Fruit fly (Drosophila melanogaster): Measurements from ENCODE around the gene Bmcp.

Gene Bmcp

DNA sequence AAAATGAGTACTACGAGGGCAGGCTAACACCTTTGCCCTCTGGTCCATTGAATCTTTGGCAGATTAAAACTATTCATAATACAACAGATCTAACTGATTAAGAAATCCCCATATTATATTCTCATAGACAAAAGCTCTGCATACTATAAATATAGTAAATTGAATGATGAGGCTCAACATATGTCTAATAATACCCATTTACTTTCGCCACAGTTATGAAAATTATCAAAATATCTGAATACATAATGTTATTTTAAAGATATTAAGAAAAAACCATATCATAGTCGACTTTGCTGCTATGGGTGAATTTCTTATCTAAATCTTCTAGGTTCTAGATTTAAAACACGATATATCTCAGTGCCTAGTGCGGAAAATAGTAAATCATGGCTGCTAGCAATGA, 11.1 kb downstream of the Bmcp start, which contains the start of gene CG32087:
CG32087 (plus strand) TSS at position 301 of the 400 bp plus-strand sequence.
- no peak for TF ChIP-seq CTCF (optimal IDR thresholded peaks at IDR 0.05)
- TF ChIP-seq CG8478 (optimal IDR thresholded peaks at IDR 0.05), result no peak

DNA sequence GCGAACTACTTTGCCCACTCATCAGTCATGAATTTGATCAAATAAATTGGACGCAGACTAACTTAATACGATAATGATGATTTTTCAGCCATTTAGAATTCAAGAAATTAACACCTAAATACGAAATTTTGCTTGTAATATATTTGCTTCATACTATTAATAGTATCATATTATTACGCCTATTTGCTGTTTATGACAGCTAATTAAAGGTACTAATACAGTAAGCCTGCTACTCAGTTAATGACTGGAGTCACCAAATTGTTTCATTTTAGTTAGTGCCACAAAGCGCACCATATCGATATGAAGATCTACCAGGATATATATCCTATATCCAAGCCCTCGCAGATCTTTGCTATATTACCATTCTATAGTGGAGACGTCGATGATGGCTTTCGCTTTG, 30.3 kb downstream of the Bmcp start, which contains the start of gene Gr68a:
Gr68a (plus strand) TSS at position 301 of the 400 bp plus-strand sequence.
- TF ChIP-seq CG8478 (optimal IDR thresholded peaks at IDR 0.05) (no peak), CTCF (optimal IDR thresholded peaks at IDR 0.05) (no peak)

DNA sequence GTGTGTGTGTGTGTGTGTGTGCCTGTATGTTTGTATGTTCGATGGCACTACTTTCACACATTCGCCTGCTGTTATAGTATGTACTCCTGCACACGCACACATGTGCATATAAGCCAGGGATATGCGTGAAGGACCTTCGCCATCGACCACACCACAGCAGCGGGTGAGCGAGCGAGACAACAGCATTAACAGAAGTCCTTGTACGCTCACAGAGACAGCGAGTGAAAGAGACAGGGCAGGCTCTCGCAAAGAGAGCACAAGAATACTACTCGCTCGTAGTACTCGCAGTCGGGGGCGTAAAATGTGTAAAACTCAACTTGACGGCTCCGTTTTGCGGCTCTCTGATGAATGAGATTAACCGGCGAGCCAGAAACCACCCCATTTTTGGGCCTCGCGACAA, 44.2 kb downstream of the Bmcp start:
- TF ChIP-seq CG8478 (optimal IDR thresholded peaks at IDR 0.05) (no peak), CTCF (optimal IDR thresholded peaks at IDR 0.05) (no peak)

- TF ChIP-seq CG8478 (optimal IDR thresholded peaks at IDR 0.05) (no peak), CTCF (optimal IDR thresholded peaks at IDR 0.05) (no peak)
These were observed 45.0 kb downstream of the Bmcp start, which contains the start of gene loaf for dm6 chr3L:11765695-11766232. Gene loaf, minus strand, starts transcription at chr3L:11766182.

DNA sequence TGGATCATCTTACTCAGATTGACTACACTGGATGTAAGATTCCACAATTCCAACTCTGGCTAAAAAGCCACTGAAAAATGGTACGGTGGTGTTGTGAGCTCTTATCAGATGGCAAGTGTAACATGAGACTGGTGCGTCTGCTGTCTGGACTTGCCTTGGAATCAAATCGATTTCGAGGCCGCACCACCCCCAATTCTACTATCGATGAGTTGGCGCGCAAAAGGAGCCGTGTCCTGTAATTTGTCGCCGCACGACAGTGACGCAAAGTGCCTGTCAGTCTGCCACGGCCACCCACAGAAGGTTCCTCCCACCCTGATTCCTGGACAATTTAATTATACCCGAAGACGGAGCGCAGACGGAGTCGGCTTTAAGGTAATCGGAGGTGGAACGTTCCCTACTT, 45.8 kb downstream of the Bmcp start:
- no peak for TF ChIP-seq CTCF (optimal IDR thresholded peaks at IDR 0.05)
- TF ChIP-seq CG8478 (optimal IDR thresholded peaks at IDR 0.05), result no peak

DNA sequence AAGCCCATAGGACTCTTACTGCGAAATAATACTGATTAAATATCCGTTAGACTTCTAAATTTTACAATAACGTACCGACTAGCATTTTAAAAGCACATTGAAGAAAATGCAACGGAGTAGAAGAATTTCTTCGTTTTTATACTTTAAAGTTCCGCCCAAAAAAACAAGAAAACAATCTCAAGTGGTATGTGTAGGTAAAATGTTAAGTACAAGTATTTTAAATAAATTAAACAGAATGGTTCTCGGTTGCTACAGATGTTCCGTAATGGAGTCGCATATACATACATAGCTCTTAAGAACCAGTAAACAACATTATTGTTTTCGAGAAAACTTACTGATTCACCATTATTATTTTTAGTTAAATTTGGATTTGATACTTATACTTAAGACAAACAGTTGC, 51.3 kb downstream of the Bmcp start, which contains the start of gene Muc68D:
Muc68D (minus strand) TSS at position 101 of the 400 bp plus-strand sequence.
- no peak for TF ChIP-seq CG8478 (optimal IDR thresholded peaks at IDR 0.05)
- no peak for TF ChIP-seq CTCF (optimal IDR thresholded peaks at IDR 0.05)

DNA sequence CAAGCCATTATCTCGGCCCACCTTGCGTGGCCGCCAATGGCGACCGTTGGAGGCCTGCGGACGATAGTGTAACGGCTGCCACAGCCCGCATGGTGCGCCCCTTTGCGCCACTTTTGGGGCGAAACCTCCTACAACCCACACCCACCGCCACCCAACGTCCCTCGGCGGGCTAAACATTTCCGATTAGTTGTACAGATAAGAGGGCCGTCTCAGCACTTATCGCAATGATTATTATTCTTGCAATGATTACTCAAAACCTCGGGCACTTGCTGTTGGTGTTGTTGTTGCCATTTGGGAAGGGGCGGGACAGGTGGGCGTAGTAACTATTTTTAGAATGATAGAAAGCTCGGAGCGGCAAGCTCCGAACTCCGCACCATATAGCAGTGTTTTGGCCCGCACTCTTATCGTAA, 51.9 kb downstream of the Bmcp start:
- TF ChIP-seq CG8478 (optimal IDR thresholded peaks at IDR 0.05) (no peak), CTCF (optimal IDR thresholded peaks at IDR 0.05) (no peak)

- no peak for TF ChIP-seq CG8478 (optimal IDR thresholded peaks at IDR 0.05)
- TF ChIP-seq CTCF (optimal IDR thresholded peaks at IDR 0.05), result no peak
These were observed 53.1 kb downstream of the Bmcp start for dm6 chr3L:11773796-11774195.

DNA sequence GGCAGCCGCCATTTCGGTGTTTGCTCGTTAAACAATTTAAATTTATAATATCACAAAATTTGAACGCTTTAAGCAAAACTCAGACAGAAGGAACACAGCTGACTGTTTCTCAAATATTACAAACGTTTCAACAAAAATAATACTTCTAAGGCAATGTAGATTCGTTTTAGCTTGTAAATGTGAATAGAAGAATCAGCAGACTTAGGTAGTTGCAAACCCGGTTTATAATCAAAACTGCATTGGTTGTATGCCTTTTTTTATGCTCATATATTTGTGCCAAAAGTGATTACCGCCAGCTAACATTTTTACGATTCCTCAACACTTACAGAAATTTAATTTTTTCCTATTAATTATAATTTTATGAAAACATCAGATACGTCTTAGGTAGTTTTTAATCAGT, 53.7 kb downstream of the Bmcp start, which contains the start of gene Tim13:
Tim13 (minus strand) TSS at position 101 of the 400 bp plus-strand sequence.
- TF ChIP-seq CG8478 (optimal IDR thresholded peaks at IDR 0.05), result no peak

DNA sequence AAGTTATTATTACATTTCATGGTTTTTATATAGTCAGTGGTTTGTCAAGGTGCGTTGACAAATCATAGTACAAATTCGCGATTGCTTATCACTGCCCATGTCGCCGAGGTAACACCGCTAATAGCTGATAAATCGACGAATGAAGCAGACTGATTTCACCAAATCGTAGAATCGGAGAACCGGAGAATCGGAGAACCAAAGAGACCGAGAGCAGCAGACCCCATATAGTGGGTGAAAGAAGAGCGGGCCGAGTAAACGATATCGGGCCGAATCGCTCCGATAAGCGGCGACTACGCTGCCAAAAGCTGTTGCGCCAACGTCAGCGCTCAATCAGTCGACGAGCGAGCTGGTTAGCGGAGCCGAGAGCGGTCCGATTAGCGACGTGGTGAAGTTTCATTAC, 56.0 kb downstream of the Bmcp start, which contains the start of gene CG14131:
CG14131 (plus strand) TSS at position 343 of the 400 bp plus-strand sequence.
- no peak for TF ChIP-seq CTCF (optimal IDR thresholded peaks at IDR 0.05)
- TF ChIP-seq CG8478 (optimal IDR thresholded peaks at IDR 0.05), result no peak

dm6 chr3L:11777348-11777958, 56.7 kb downstream of the Bmcp start:
- TF ChIP-seq CG8478 (optimal IDR thresholded peaks at IDR 0.05) (no peak), CTCF (optimal IDR thresholded peaks at IDR 0.05) (no peak)
